Fruit fly (Drosophila melanogaster) whole organism, embryonic: ENCODE results near the gene CG2120.

ENCODE experiments used
- Ada2b ChIP-seq: fragments of 200-800 bp; sonication (Bioruptor generic); IDR thresholded peaks from 2 replicates; pipeline ENCODE4 v1.3.6; 2022; ENCODE audit warnings: missing biosample characterization, missing genetic modification characterization
- Adf1 ChIP-seq: fragments of 200-800 bp; sonication (Bioruptor generic); IDR thresholded peaks from 2 replicates; pipeline ENCODE4 v1.3.6; 2022; ENCODE audit warnings: missing biosample characterization, missing genetic modification characterization
- CG10431 ChIP-seq: fragments of 200-800 bp; sonication (Bioruptor generic); optimal IDR thresholded peaks from 3 replicates; lab custom pipeline; 2018; ENCODE audit warnings: missing biosample characterization, mild to moderate bottlenecking, missing genetic modification characterization
- CG10462 ChIP-seq: fragments of 200-800 bp; sonication (Bioruptor generic); optimal IDR thresholded peaks from 2 replicates; lab custom pipeline; 2016; ENCODE audit warnings: missing biosample characterization, missing genetic modification characterization
- CG11398 ChIP-seq: fragments of 200-800 bp; sonication (Bioruptor generic); optimal IDR thresholded peaks from 2 replicates; lab custom pipeline; 2016; ENCODE audit warnings: missing biosample characterization, missing genetic modification characterization
- CG12219 ChIP-seq: fragments of 200-800 bp; sonication (Bioruptor generic); optimal IDR thresholded peaks from 3 replicates; lab custom pipeline; 2018; ENCODE audit warnings: missing biosample characterization, mild to moderate bottlenecking, missing genetic modification characterization
- CG1233 ChIP-seq: fragments of 200-800 bp; sonication (Bioruptor generic); optimal IDR thresholded peaks from 4 replicates; lab custom pipeline; 2018; ENCODE audit warnings: missing biosample characterization, mild to moderate bottlenecking, missing genetic modification characterization
- CG13424 ChIP-seq: fragments of 200-800 bp; sonication (Bioruptor generic); optimal IDR thresholded peaks from 2 replicates; lab custom pipeline; 2019; ENCODE audit warnings: missing biosample characterization, mild to moderate bottlenecking, missing genetic modification characterization, moderate library complexity
- CG13624 ChIP-seq: fragments of 200-800 bp; sonication (Bioruptor generic); optimal IDR thresholded peaks from 2 replicates; lab custom pipeline; 2016; ENCODE audit warnings: missing biosample characterization, missing genetic modification characterization
- CG14050 ChIP-seq: fragments of 200-800 bp; sonication (Bioruptor generic); IDR thresholded peaks from 3 replicates; pipeline ENCODE4 v1.3.6; 2022; ENCODE audit warnings: missing biosample characterization, missing genetic modification characterization
- CG14710 ChIP-seq: fragments of 200-800 bp; sonication (Bioruptor generic); optimal IDR thresholded peaks from 3 replicates; lab custom pipeline; 2019; ENCODE audit warnings: missing biosample characterization, mild to moderate bottlenecking, missing genetic modification characterization, moderate library complexity
- CG30020 ChIP-seq: fragments of 200-800 bp; optimal IDR thresholded peaks from 2 replicates; lab custom pipeline; 2019; ENCODE audit warnings: missing biosample characterization, mild to moderate bottlenecking, missing genetic modification characterization, moderate library complexity
- CG32767 ChIP-seq: fragments of 200-800 bp; sonication (Bioruptor generic); IDR thresholded peaks from 2 replicates; pipeline ENCODE4 v1.3.6; 2022; ENCODE audit warnings: missing biosample characterization, missing genetic modification characterization
- CG4707 ChIP-seq: fragments of 200-800 bp; sonication (Bioruptor generic); optimal IDR thresholded peaks from 2 replicates; lab custom pipeline; 2018; ENCODE audit warnings: missing biosample characterization, mild to moderate bottlenecking, missing genetic modification characterization, moderate library complexity
- CG7271 ChIP-seq: fragments of 200-800 bp; sonication (Bioruptor generic); optimal IDR thresholded peaks from 2 replicates; lab custom pipeline; 2018; ENCODE audit warnings: missing biosample characterization, mild to moderate bottlenecking, missing genetic modification characterization, moderate library complexity
- CG8359 ChIP-seq: fragments of 200-800 bp; sonication (Bioruptor generic); optimal IDR thresholded peaks from 2 replicates; lab custom pipeline; 2017; ENCODE audit warnings: missing biosample characterization, mild to moderate bottlenecking, missing genetic modification characterization, borderline replicate concordance
- CG8388 ChIP-seq: fragments of 200-800 bp; sonication (Bioruptor generic); optimal IDR thresholded peaks from 2 replicates; lab custom pipeline; 2019; ENCODE audit warnings: missing biosample characterization, mild to moderate bottlenecking, missing genetic modification characterization, moderate library complexity
- Camta ChIP-seq: fragments of 200-800 bp; sonication (Bioruptor generic); optimal IDR thresholded peaks from 2 replicates; lab custom pipeline; 2016; ENCODE audit warnings: missing biosample characterization, missing genetic modification characterization
- Dfd ChIP-seq, 2 experiments: fragments of >200 bp; optimal IDR thresholded peaks; 2 replicates each; lab custom pipeline; 2017; ENCODE audit warnings: missing biosample characterization in 2 of 2, missing genetic modification characterization in 2 of 2
- E2f2 ChIP-seq: fragments of 200-800 bp; sonication (Bioruptor generic); IDR thresholded peaks from 2 replicates; pipeline ENCODE4 v1.3.6; 2022; ENCODE audit warnings: missing biosample characterization, missing genetic modification characterization
- Eip74EF ChIP-seq, 2 experiments: fragments of 200-800 bp in 1 of 2; fragments of >200 bp in 1 of 2; sonication (Bioruptor generic) in 1 of 2; optimal IDR thresholded peaks; 2 replicates each; lab custom pipeline; 2017 to 2019; ENCODE audit warnings: missing biosample characterization in 2 of 2, missing genetic modification characterization in 2 of 2, mild to moderate bottlenecking in 1 of 2, moderate library complexity in 1 of 2
- Ets97D ChIP-seq: fragments of 200-800 bp; sonication (Bioruptor generic); optimal IDR thresholded peaks from 3 replicates; lab custom pipeline; 2016; ENCODE audit warnings: missing biosample characterization, missing genetic modification characterization
- Fer3 ChIP-seq: fragments of 200-800 bp; sonication (Bioruptor generic); optimal IDR thresholded peaks from 2 replicates; lab custom pipeline; 2018; ENCODE audit warnings: missing biosample characterization, mild to moderate bottlenecking, missing genetic modification characterization, moderate library complexity
- GATAe ChIP-seq: fragments of 200-800 bp; sonication (Bioruptor generic); conservative IDR thresholded peaks from 2 replicates; pipeline ENCODE4 v1.3.6; 2022; ENCODE audit warnings: missing biosample characterization, missing genetic modification characterization
- Hmx ChIP-seq: fragments of 200-800 bp; sonication (Bioruptor generic); optimal IDR thresholded peaks from 2 replicates; lab custom pipeline; 2016; ENCODE audit warnings: missing biosample characterization, missing genetic modification characterization
- Hr39 ChIP-seq: fragments of >200 bp; optimal IDR thresholded peaks from 2 replicates; lab custom pipeline; 2017
- Jarid2 ChIP-seq: fragments of 200-800 bp; sonication (Bioruptor generic); optimal IDR thresholded peaks from 3 replicates; lab custom pipeline; 2017; ENCODE audit warnings: mild to moderate bottlenecking, missing biosample characterization, missing genetic modification reagents, missing genetic modification characterization
- Kr ChIP-seq: fragments of 200-800 bp; sonication (Bioruptor generic); optimal IDR thresholded peaks from 2 replicates; lab custom pipeline; 2017; ENCODE audit warnings: missing biosample characterization, mild to moderate bottlenecking, missing genetic modification characterization
- Neu2 ChIP-seq: fragments of 200-800 bp; sonication (Bioruptor generic); optimal IDR thresholded peaks from 3 replicates; lab custom pipeline; 2016; ENCODE audit warnings: missing biosample characterization, missing genetic modification characterization, borderline replicate concordance
- Oaz ChIP-seq: fragments of 200-800 bp; sonication (Bioruptor generic); IDR thresholded peaks from 2 replicates; pipeline ENCODE4 v1.3.6; 2022; ENCODE audit warnings: missing biosample characterization, missing genetic modification characterization
- Pdp1 ChIP-seq, 2 experiments: fragments of 200-800 bp; sonication (Bioruptor generic); optimal IDR thresholded peaks; 3 replicates each; lab custom pipeline; 2016; ENCODE audit warnings: missing biosample characterization in 2 of 2, missing genetic modification characterization in 2 of 2, mild to moderate bottlenecking in 1 of 2, moderate library complexity in 1 of 2
- Poxn ChIP-seq: fragments of 200-800 bp; sonication (Bioruptor generic); IDR thresholded peaks from 2 replicates; pipeline ENCODE4 v1.3.6; 2022; ENCODE audit warnings: missing biosample characterization, missing genetic modification characterization
- Rfx ChIP-seq: fragments of 200-800 bp; sonication (Bioruptor generic); IDR thresholded peaks from 2 replicates; pipeline ENCODE4 v1.3.6; 2022; ENCODE audit warnings: missing biosample characterization, missing genetic modification characterization
- Sry-β ChIP-seq: fragments of 200-800 bp; sonication (Bioruptor generic); optimal IDR thresholded peaks from 2 replicates; lab custom pipeline; 2018; ENCODE audit warnings: missing biosample characterization, mild to moderate bottlenecking, missing genetic modification characterization, moderate library complexity
- Stat92E ChIP-seq, 3 experiments: fragments of >200 bp in 2 of 3; fragments of 200-800 bp in 1 of 3; sonication (Bioruptor generic) in 1 of 3; optimal IDR thresholded peaks; 2 replicates each; lab custom pipeline; 2017 to 2019; ENCODE audit warnings: missing biosample characterization in 3 of 3, missing genetic modification characterization in 3 of 3, mild to moderate bottlenecking in 1 of 3, moderate library complexity in 1 of 3
- Xrp1 ChIP-seq: fragments of 200-800 bp; sonication (Bioruptor generic); IDR thresholded peaks from 2 replicates; pipeline ENCODE4 v1.3.6; 2022; ENCODE audit warnings: missing biosample characterization, missing genetic modification characterization
- ab ChIP-seq: fragments of 200-800 bp; sonication (Bioruptor generic); optimal IDR thresholded peaks from 2 replicates; lab custom pipeline; 2016; ENCODE audit warnings: missing biosample characterization, missing genetic modification characterization
- dmrt11E ChIP-seq: fragments of 200-800 bp; sonication (Bioruptor generic); optimal IDR thresholded peaks from 3 replicates; lab custom pipeline; 2018; ENCODE audit warnings: missing biosample characterization, mild to moderate bottlenecking, missing genetic modification characterization, moderate library complexity
- dysf ChIP-seq: fragments of 200-800 bp; sonication (Bioruptor generic); IDR thresholded peaks from 3 replicates; pipeline ENCODE4 v1.3.6; 2022; ENCODE audit warnings: missing biosample characterization, missing genetic modification characterization
- fd96Cb ChIP-seq: fragments of 200-800 bp; sonication (Bioruptor generic); optimal IDR thresholded peaks from 2 replicates; lab custom pipeline; 2018; ENCODE audit warnings: missing biosample characterization, mild to moderate bottlenecking, missing genetic modification characterization, moderate library complexity
- fu2 ChIP-seq: fragments of 200-800 bp; sonication (Bioruptor generic); optimal IDR thresholded peaks from 2 replicates; lab custom pipeline; 2016; ENCODE audit warnings: missing biosample characterization, missing genetic modification characterization
- gem ChIP-seq: fragments of 200-800 bp; sonication (Bioruptor generic); optimal IDR thresholded peaks from 2 replicates; lab custom pipeline; 2019; ENCODE audit warnings: missing biosample characterization, mild to moderate bottlenecking, missing genetic modification characterization, moderate library complexity
- lov ChIP-seq, 2 experiments: fragments of 200-800 bp in 1 of 2; fragments of >200 bp in 1 of 2; sonication (Bioruptor generic) in 1 of 2; IDR thresholded peaks in 1 of 2; optimal IDR thresholded peaks in 1 of 2; 2 replicates in 1 of 2; 3 replicates in 1 of 2; pipeline versions ENCODE4 v1.3.6 to Lab custom; 2017 to 2022; ENCODE audit warnings: missing biosample characterization in 1 of 2, missing genetic modification characterization in 1 of 2
- mirr ChIP-seq: fragments of 200-800 bp; sonication (Bioruptor generic); optimal IDR thresholded peaks from 3 replicates; lab custom pipeline; 2018; ENCODE audit warnings: missing biosample characterization, mild to moderate bottlenecking, missing genetic modification characterization
- nmo ChIP-seq: fragments of 200-800 bp; sonication (Bioruptor generic); optimal IDR thresholded peaks from 2 replicates; lab custom pipeline; 2018; ENCODE audit warnings: missing biosample characterization, mild to moderate bottlenecking, missing genetic modification characterization, moderate library complexity
- run ChIP-seq: fragments of 200-800 bp; sonication (Bioruptor generic); optimal IDR thresholded peaks from 3 replicates; lab custom pipeline; 2018; ENCODE audit warnings: missing biosample characterization, mild to moderate bottlenecking, missing genetic modification characterization
- sima ChIP-seq: fragments of 200-800 bp; sonication (Bioruptor generic); optimal IDR thresholded peaks from 2 replicates; lab custom pipeline; 2016; ENCODE audit warnings: missing biosample characterization, missing genetic modification characterization
- trem ChIP-seq: fragments of 200-800 bp; optimal IDR thresholded peaks from 3 replicates; lab custom pipeline; 2019; ENCODE audit warnings: missing biosample characterization, mild to moderate bottlenecking, missing genetic modification characterization, moderate library complexity
- usp ChIP-seq: fragments of >200 bp; optimal IDR thresholded peaks from 2 replicates; lab custom pipeline; 2017; ENCODE audit warnings: missing biosample characterization, missing genetic modification characterization
- zf30C ChIP-seq: fragments of 200-800 bp; sonication (Bioruptor generic); optimal IDR thresholded peaks from 3 replicates; lab custom pipeline; 2018; ENCODE audit warnings: missing biosample characterization, mild to moderate bottlenecking, missing genetic modification characterization

CG2120 gene

dm6 chrX:8126149-8126548, 9.5 kb upstream of the CG2120 start (continued):
- no peak for TF ChIP-seq Adf1 (GFP tag; lab: Robert Waterston, UW)
- no peak for TF ChIP-seq Kr
- TF ChIP-seq sima (GFP tag; lab: Kevin White, UChicago): no peak
- peak; percentile 40 for TF ChIP-seq trem
- TF ChIP-seq E2f2 (GFP tag; lab: Robert Waterston, UW): peak; percentile 29; the same call in 1 of the 2 replicates
- no peak for TF ChIP-seq Poxn (GFP tag; lab: Robert Waterston, UW)
- TF ChIP-seq Dfd (GFP tag; optimal IDR thresholded peaks at IDR 0.05; lab: Kevin White, UChicago): no peak
- TF ChIP-seq Xrp1 (GFP tag; lab: Robert Waterston, UW): peak; percentile 76
- TF ChIP-seq CG14710 (tag; lab: Kevin White, UChicago): peak; percentile 65
- no peak for TF ChIP-seq CG13624 (GFP tag; lab: Kevin White, UChicago)
- TF ChIP-seq CG30020: no peak
- TF ChIP-seq run (tag; lab: Kevin White, UChicago): no peak
- TF ChIP-seq dysf: no peak
- TF ChIP-seq zf30C (GFP tag; lab: Kevin White, UChicago): no peak
- no peak for TF ChIP-seq Stat92E (GFP tag; optimal IDR thresholded peaks at IDR 0.05; lab: Kevin White, UChicago)
- peak; percentile 61 for TF ChIP-seq Ada2b
- peak; percentile 38; the same call in 2 of the 3 replicates for TF ChIP-seq CG14050 (GFP tag; lab: Robert Waterston, UW)
- no peak for TF ChIP-seq Rfx (GFP tag; lab: Robert Waterston, UW)
- TF ChIP-seq fu2: no peak
- TF ChIP-seq CG8359 (GFP tag; lab: Kevin White, UChicago): no peak
- no peak for TF ChIP-seq Ets97D (GFP tag; lab: Kevin White, UChicago)
- no peak for TF ChIP-seq ab (GFP tag; lab: Kevin White, UChicago)
- peak; percentile 53 for TF ChIP-seq CG13424 (tag; lab: Kevin White, UChicago)
- no peak for TF ChIP-seq Hmx
- TF ChIP-seq CG11398 (GFP tag; lab: Kevin White, UChicago): no peak
- no peak for TF ChIP-seq lov (optimal IDR thresholded peaks at IDR 0.05; lab: Kevin White, UChicago)
- 0 out of 3 replicates have a peak, but pooled peaks have one; percentile 57 for TF ChIP-seq lov (GFP tag; IDR thresholded peaks at IDR 0.05; lab: Robert Waterston, UW)
- TF ChIP-seq CG10431 (GFP tag; lab: Kevin White, UChicago): peak; percentile 11
- TF ChIP-seq Pdp1 (GFP tag; optimal IDR thresholded peaks at IDR 0.05; lab: Kevin White, UChicago): peak; percentile 31 to 43
- TF ChIP-seq CG10462 (GFP tag; lab: Kevin White, UChicago): peak; percentile 26
- TF ChIP-seq Camta (GFP tag; lab: Kevin White, UChicago): peak; percentile 35
- TF ChIP-seq CG7271: no peak
- no peak for TF ChIP-seq CG32767
- TF ChIP-seq Oaz: no peak
- peak; percentile 61 for TF ChIP-seq dmrt11E (tag; lab: Kevin White, UChicago)
- no peak for TF ChIP-seq usp (GFP tag; lab: Kevin White, UChicago)
- no peak for TF ChIP-seq Jarid2 (GFP tag; lab: Kevin White, UChicago)
- peak; percentile 40 for TF ChIP-seq CG12219 (GFP tag; lab: Kevin White, UChicago)
- TF ChIP-seq Neu2 (GFP tag; lab: Kevin White, UChicago): no peak
- peak; percentile 19 for TF ChIP-seq CG1233 (GFP tag; lab: Kevin White, UChicago)
- peak; percentile 49 for TF ChIP-seq CG4707 (GFP tag; lab: Kevin White, UChicago)
- TF ChIP-seq gem (tag; lab: Kevin White, UChicago): peak; percentile 80
- peak; percentile 9 for TF ChIP-seq Fer3 (tag; lab: Kevin White, UChicago)
- TF ChIP-seq Hr39 (lab: Kevin White, UChicago): no peak
- TF ChIP-seq fd96Cb (tag; lab: Kevin White, UChicago): peak; percentile 82
- no peak for TF ChIP-seq GATAe (GFP tag; lab: Robert Waterston, UW)
- TF ChIP-seq CG8388 (GFP tag; lab: Kevin White, UChicago): peak; percentile 74
- TF ChIP-seq Sry-β (GFP tag; lab: Kevin White, UChicago): no peak
- no peak for TF ChIP-seq mirr
- peak; percentile 73 for TF ChIP-seq nmo (GFP tag; lab: Kevin White, UChicago)
- TF ChIP-seq Eip74EF (GFP tag; optimal IDR thresholded peaks at IDR 0.05; lab: Kevin White, UChicago): peak in 1 of 2 experiments; percentile 43
